Worm (Caenorhabditis elegans) whole organism, midembryonic: ENCODE data around the gene C04G6.2.

ENCODE experiments used
- T22C8.4 ChIP-seq: fragments of 200-800 bp; sonication (Bioruptor generic); IDR thresholded peaks from 2 replicates; pipeline ENCODE4 v1.3.6; 2022; ENCODE audit warnings: missing genetic modification characterization, missing compliant biosample characterization
- cog-1 ChIP-seq: sonication (generic microtip); optimal IDR thresholded peaks from 2 replicates; lab custom pipeline; 2016; ENCODE audit warnings: missing genetic modification characterization, missing compliant biosample characterization
- flt-1 ChIP-seq: fragments of 200-800 bp; sonication (Bioruptor generic); IDR thresholded peaks from 2 replicates; pipeline ENCODE4 v1.3.6; 2022; ENCODE audit warnings: missing genetic modification characterization, missing compliant biosample characterization
- klf-2 ChIP-seq: fragments of 200-800 bp; sonication (Bioruptor generic); conservative IDR thresholded peaks from 2 replicates; pipeline ENCODE4 v1.3.6; 2022; ENCODE audit warnings: missing genetic modification reagents, missing genetic modification characterization, missing compliant biosample characterization
- med-1 ChIP-seq: sonication (generic microtip); optimal IDR thresholded peaks from 2 replicates; lab custom pipeline; 2017; ENCODE audit warnings: missing genetic modification characterization, mild to moderate bottlenecking, missing compliant biosample characterization, antibody characterized with exemption, missing genetic modification reagents; ENCODE audit not compliant: insufficient read depth
- ref-1 ChIP-seq: fragments of 200-800 bp; sonication (Bioruptor generic); conservative IDR thresholded peaks from 2 replicates; pipeline ENCODE4 v1.3.6; 2022; ENCODE audit warnings: missing genetic modification reagents, missing genetic modification characterization, missing compliant biosample characterization
- tab-1 ChIP-seq: fragments of 200-800 bp; sonication (Bioruptor generic); IDR thresholded peaks from 2 replicates; pipeline ENCODE4 v1.3.6; 2022; ENCODE audit warnings: missing genetic modification characterization, missing compliant biosample characterization
- ztf-23 ChIP-seq: fragments of 200-800 bp; sonication (Bioruptor generic); IDR thresholded peaks from 2 replicates; pipeline ENCODE4 v1.3.6; 2022; ENCODE audit warnings: missing genetic modification reagents, missing genetic modification characterization, missing compliant biosample characterization
- ztf-29 ChIP-seq: fragments of 200-800 bp; sonication (Bioruptor generic); IDR thresholded peaks from 2 replicates; pipeline ENCODE4 v1.3.6; 2022; ENCODE audit warnings: missing genetic modification reagents, missing genetic modification characterization, missing compliant biosample characterization

- TF ChIP-seq tab-1 (GFP tag; lab: Robert Waterston, UW): no peak
- no peak for TF ChIP-seq T22C8.4 (GFP tag; lab: Robert Waterston, UW)
- no peak for TF ChIP-seq flt-1
- TF ChIP-seq klf-2: no peak
- no peak for TF ChIP-seq ztf-29
- TF ChIP-seq ref-1 (GFP tag; lab: Robert Waterston, UW): no peak
- no peak for TF ChIP-seq ztf-23 (GFP tag; lab: Robert Waterston, UW)
- TF ChIP-seq med-1 (GFP tag; lab: Kevin White, UChicago): no peak
- TF ChIP-seq cog-1 (tag; lab: Kevin White, UChicago): no peak
Measured at ce11 chrII:5084225-5084624, 8.8 kb upstream of the C04G6.2 start.
